Fruit fly (Drosophila melanogaster) whole organism, embryonic: Measurements from ENCODE around the gene CG10274.

Experiments used
- Awh ChIP-seq: fragments of 200-800 bp; sonication (Bioruptor generic); IDR thresholded peaks from 2 replicates; pipeline ENCODE4, ENCODE4 v1.3.6; 2022; ENCODE audit warnings: missing biosample characterization, missing genetic modification characterization
- BtbVII ChIP-seq: fragments of 200-800 bp; sonication (Bioruptor generic); optimal IDR thresholded peaks from 3 replicates; lab custom pipeline; 2017; ENCODE audit warnings: missing biosample characterization, mild to moderate bottlenecking, missing genetic modification characterization
- CG11093 ChIP-seq: fragments of 200-800 bp; sonication (Bioruptor generic); IDR thresholded peaks from 3 replicates; pipeline ENCODE4 v1.3.6; 2022; ENCODE audit warnings: missing biosample characterization, missing genetic modification characterization
- CG12744 ChIP-seq: fragments of 200-800 bp; sonication (Bioruptor generic); optimal IDR thresholded peaks from 2 replicates; lab custom pipeline; 2016; ENCODE audit warnings: missing biosample characterization, missing genetic modification characterization
- CG13287 ChIP-seq: fragments of 200-800 bp; sonication (Bioruptor generic); IDR thresholded peaks from 2 replicates; pipeline ENCODE4 v1.3.6; 2022; ENCODE audit warnings: missing biosample characterization, missing genetic modification characterization; ENCODE audit not compliant: partially characterized antibody
- CG13624 ChIP-seq: fragments of 200-800 bp; sonication (Bioruptor generic); optimal IDR thresholded peaks from 2 replicates; lab custom pipeline; 2016; ENCODE audit warnings: missing biosample characterization, missing genetic modification characterization
- CG14710 ChIP-seq: fragments of 200-800 bp; sonication (Bioruptor generic); optimal IDR thresholded peaks from 3 replicates; lab custom pipeline; 2019; ENCODE audit warnings: missing biosample characterization, mild to moderate bottlenecking, missing genetic modification characterization, moderate library complexity
- CG17612 ChIP-seq: fragments of 200-800 bp; sonication (Bioruptor generic); IDR thresholded peaks from 2 replicates; pipeline ENCODE4 v1.3.6; 2022; ENCODE audit warnings: missing biosample characterization, missing genetic modification characterization
- CG17829 ChIP-seq: fragments of 200-800 bp; optimal IDR thresholded peaks from 2 replicates; lab custom pipeline; 2019; ENCODE audit warnings: missing biosample characterization, mild to moderate bottlenecking, missing genetic modification characterization, moderate library complexity
- CG2120 ChIP-seq: fragments of 200-800 bp; sonication (Bioruptor generic); optimal IDR thresholded peaks from 3 replicates; lab custom pipeline; 2016; ENCODE audit warnings: missing biosample characterization, missing genetic modification characterization
- CG2875 ChIP-seq: fragments of 200-800 bp; sonication (Bioruptor generic); optimal IDR thresholded peaks from 2 replicates; lab custom pipeline; 2017; ENCODE audit warnings: missing biosample characterization, mild to moderate bottlenecking, missing genetic modification characterization, missing genetic modification reagents
- CG3281 ChIP-seq: fragments of 200-800 bp; sonication (Bioruptor generic); optimal IDR thresholded peaks from 3 replicates; lab custom pipeline; 2017; ENCODE audit warnings: missing biosample characterization, mild to moderate bottlenecking, missing genetic modification characterization
- CG3407 ChIP-seq: fragments of 200-800 bp; sonication (Bioruptor generic); optimal IDR thresholded peaks from 2 replicates; lab custom pipeline; 2018; ENCODE audit warnings: missing biosample characterization, mild to moderate bottlenecking, missing genetic modification characterization
- CG34376 ChIP-seq: fragments of 200-800 bp; sonication (Bioruptor generic); optimal IDR thresholded peaks from 2 replicates; lab custom pipeline; 2018; ENCODE audit warnings: missing biosample characterization, mild to moderate bottlenecking, missing genetic modification characterization
- CG6683 ChIP-seq: fragments of 200-800 bp; sonication (Bioruptor generic); optimal IDR thresholded peaks from 2 replicates; lab custom pipeline; 2017; ENCODE audit warnings: missing biosample characterization, mild to moderate bottlenecking, missing genetic modification characterization, missing genetic modification reagents
- Camta ChIP-seq: fragments of 200-800 bp; sonication (Bioruptor generic); optimal IDR thresholded peaks from 2 replicates; lab custom pipeline; 2016; ENCODE audit warnings: missing biosample characterization, missing genetic modification characterization
- Chrac-16 ChIP-seq: fragments of 200-800 bp; sonication (Bioruptor generic); optimal IDR thresholded peaks from 3 replicates; lab custom pipeline; 2016; ENCODE audit warnings: missing biosample characterization, missing genetic modification characterization
- Dad ChIP-seq: fragments of 200-800 bp; sonication (Bioruptor generic); optimal IDR thresholded peaks from 3 replicates; lab custom pipeline; 2016; ENCODE audit warnings: missing biosample characterization, missing genetic modification characterization
- Dll ChIP-seq: fragments of 200-800 bp; sonication (Bioruptor generic); IDR thresholded peaks from 4 replicates; pipeline ENCODE4 v1.3.6; 2022; ENCODE audit warnings: missing biosample characterization, missing genetic modification characterization; ENCODE audit not compliant: partially characterized antibody
- Dp ChIP-seq: fragments of 200-800 bp; sonication (Bioruptor generic); optimal IDR thresholded peaks from 2 replicates; lab custom pipeline; 2018; ENCODE audit warnings: missing biosample characterization, mild to moderate bottlenecking, missing genetic modification characterization, moderate library complexity
- ERR ChIP-seq: fragments of 200-800 bp; sonication (Bioruptor generic); optimal IDR thresholded peaks from 2 replicates; lab custom pipeline; 2016; ENCODE audit warnings: missing biosample characterization, missing genetic modification characterization
- Fer1 ChIP-seq: fragments of 200-800 bp; sonication (Bioruptor generic); optimal IDR thresholded peaks from 2 replicates; lab custom pipeline; 2017; ENCODE audit warnings: missing biosample characterization, mild to moderate bottlenecking, missing genetic modification characterization
- HmgD ChIP-seq: fragments of 200-800 bp; sonication (Bioruptor generic); optimal IDR thresholded peaks from 3 replicates; lab custom pipeline; 2016; ENCODE audit warnings: missing biosample characterization, missing genetic modification characterization
- PHDP ChIP-seq: fragments of 200-800 bp; sonication (Bioruptor generic); optimal IDR thresholded peaks from 3 replicates; lab custom pipeline; 2018; ENCODE audit warnings: missing biosample characterization, mild to moderate bottlenecking, missing genetic modification characterization, moderate library complexity
- TFAM ChIP-seq: fragments of 200-800 bp; sonication (Bioruptor generic); optimal IDR thresholded peaks from 2 replicates; lab custom pipeline; 2017; ENCODE audit warnings: missing biosample characterization, missing genetic modification characterization, inconsistent platforms
- Trl ChIP-seq, 3 experiments: fragments of >200 bp in 2 of 3; fragments of 200-800 bp in 1 of 3; sonication (Bioruptor generic) in 1 of 3; optimal IDR thresholded peaks; 2 replicates in 1 of 3; 3 replicates in 2 of 3; lab custom pipeline; 2016 to 2017; ENCODE audit warnings: missing biosample characterization in 1 of 3, missing genetic modification characterization in 1 of 3
- al ChIP-seq: fragments of 200-800 bp; sonication (Bioruptor generic); IDR thresholded peaks from 2 replicates; pipeline ENCODE4 v1.3.6; 2022; ENCODE audit warnings: missing biosample characterization, missing genetic modification characterization
- bcd ChIP-seq: fragments of 200-800 bp; sonication (Bioruptor generic); optimal IDR thresholded peaks from 2 replicates; lab custom pipeline; 2017; ENCODE audit warnings: missing biosample characterization, mild to moderate bottlenecking, missing genetic modification characterization
- da ChIP-seq: fragments of 200-800 bp; sonication (Bioruptor generic); optimal IDR thresholded peaks from 2 replicates; lab custom pipeline; 2016; ENCODE audit warnings: missing biosample characterization, missing genetic modification characterization
- dati ChIP-seq: fragments of 200-800 bp; sonication (Bioruptor generic); IDR thresholded peaks from 2 replicates; pipeline ENCODE4 v1.3.6; 2022; ENCODE audit warnings: missing biosample characterization, missing genetic modification characterization
- dmrt11E ChIP-seq: fragments of 200-800 bp; sonication (Bioruptor generic); optimal IDR thresholded peaks from 3 replicates; lab custom pipeline; 2018; ENCODE audit warnings: missing biosample characterization, mild to moderate bottlenecking, missing genetic modification characterization, moderate library complexity
- grn ChIP-seq: fragments of 200-800 bp; sonication (Bioruptor generic); optimal IDR thresholded peaks from 3 replicates; lab custom pipeline; 2017; ENCODE audit warnings: missing biosample characterization, missing genetic modification characterization
- gsb-n ChIP-seq: fragments of 200-800 bp; sonication (Bioruptor generic); optimal IDR thresholded peaks from 3 replicates; lab custom pipeline; 2018; ENCODE audit warnings: missing biosample characterization, mild to moderate bottlenecking, missing genetic modification characterization
- hb ChIP-seq: fragments of 200-800 bp; sonication (Bioruptor generic); IDR thresholded peaks from 3 replicates; pipeline ENCODE4 v1.3.6; 2022; ENCODE audit warnings: missing biosample characterization, missing genetic modification characterization; ENCODE audit not compliant: partially characterized antibody
- jigr1 ChIP-seq: fragments of 200-800 bp; sonication (Bioruptor generic); IDR thresholded peaks from 3 replicates; pipeline ENCODE4 v1.3.6; 2022; ENCODE audit warnings: missing biosample characterization, missing genetic modification characterization
- jing ChIP-seq: fragments of 200-800 bp; sonication (Bioruptor generic); optimal IDR thresholded peaks from 2 replicates; lab custom pipeline; 2018; ENCODE audit warnings: missing biosample characterization, mild to moderate bottlenecking, missing genetic modification characterization
- lbe ChIP-seq: fragments of 200-800 bp; sonication (Bioruptor generic); optimal IDR thresholded peaks from 2 replicates; lab custom pipeline; 2016; ENCODE audit warnings: missing biosample characterization, mild to moderate bottlenecking, missing genetic modification characterization
- lov ChIP-seq, 2 experiments: fragments of 200-800 bp in 1 of 2; fragments of >200 bp in 1 of 2; sonication (Bioruptor generic) in 1 of 2; IDR thresholded peaks in 1 of 2; optimal IDR thresholded peaks in 1 of 2; 2 replicates in 1 of 2; 3 replicates in 1 of 2; pipeline versions ENCODE4 v1.3.6 to Lab custom; 2017 to 2022; ENCODE audit warnings: missing biosample characterization in 1 of 2, missing genetic modification characterization in 1 of 2
- oc ChIP-seq: fragments of 200-800 bp; sonication (Bioruptor generic); optimal IDR thresholded peaks from 2 replicates; lab custom pipeline; 2018; ENCODE audit warnings: missing biosample characterization, mild to moderate bottlenecking, missing genetic modification characterization, moderate library complexity
- odd ChIP-seq: fragments of 200-800 bp; sonication (Bioruptor generic); optimal IDR thresholded peaks from 2 replicates; lab custom pipeline; 2017; ENCODE audit warnings: missing biosample characterization, mild to moderate bottlenecking, missing genetic modification characterization
- phol ChIP-seq: fragments of 200-800 bp; sonication (Bioruptor generic); optimal IDR thresholded peaks from 3 replicates; lab custom pipeline; 2018; ENCODE audit warnings: missing biosample characterization, mild to moderate bottlenecking, missing genetic modification characterization, moderate library complexity
- sc ChIP-seq, 3 experiments: fragments of >200 bp in 2 of 3; fragments of 200-800 bp in 1 of 3; sonication (Bioruptor generic) in 1 of 3; optimal IDR thresholded peaks; 2 replicates in 2 of 3; 3 replicates in 1 of 3; lab custom pipeline; 2017; ENCODE audit warnings: mild to moderate bottlenecking in 1 of 3, missing biosample characterization in 1 of 3, missing genetic modification characterization in 1 of 3, missing genetic modification reagents in 1 of 3
- sens ChIP-seq: fragments of 200-800 bp; sonication (Bioruptor generic); peaks from one replicate; lab custom pipeline; 2016; ENCODE audit warnings: missing biosample characterization, missing genetic modification characterization
- tx ChIP-seq: fragments of 200-800 bp; sonication (Bioruptor generic); optimal IDR thresholded peaks from 2 replicates; lab custom pipeline; 2016; ENCODE audit warnings: missing biosample characterization, missing genetic modification characterization
- vnd ChIP-seq: fragments of 200-800 bp; sonication (Bioruptor generic); IDR thresholded peaks from 3 replicates; pipeline ENCODE4 v1.3.6; 2022; ENCODE audit warnings: missing biosample characterization, missing genetic modification characterization; ENCODE audit not compliant: partially characterized antibody
- zen ChIP-seq: fragments of 200-800 bp; sonication (Bioruptor generic); optimal IDR thresholded peaks from 3 replicates; lab custom pipeline; 2018; ENCODE audit warnings: missing biosample characterization, mild to moderate bottlenecking, missing genetic modification characterization, moderate library complexity

The CG10274 gene

DNA sequence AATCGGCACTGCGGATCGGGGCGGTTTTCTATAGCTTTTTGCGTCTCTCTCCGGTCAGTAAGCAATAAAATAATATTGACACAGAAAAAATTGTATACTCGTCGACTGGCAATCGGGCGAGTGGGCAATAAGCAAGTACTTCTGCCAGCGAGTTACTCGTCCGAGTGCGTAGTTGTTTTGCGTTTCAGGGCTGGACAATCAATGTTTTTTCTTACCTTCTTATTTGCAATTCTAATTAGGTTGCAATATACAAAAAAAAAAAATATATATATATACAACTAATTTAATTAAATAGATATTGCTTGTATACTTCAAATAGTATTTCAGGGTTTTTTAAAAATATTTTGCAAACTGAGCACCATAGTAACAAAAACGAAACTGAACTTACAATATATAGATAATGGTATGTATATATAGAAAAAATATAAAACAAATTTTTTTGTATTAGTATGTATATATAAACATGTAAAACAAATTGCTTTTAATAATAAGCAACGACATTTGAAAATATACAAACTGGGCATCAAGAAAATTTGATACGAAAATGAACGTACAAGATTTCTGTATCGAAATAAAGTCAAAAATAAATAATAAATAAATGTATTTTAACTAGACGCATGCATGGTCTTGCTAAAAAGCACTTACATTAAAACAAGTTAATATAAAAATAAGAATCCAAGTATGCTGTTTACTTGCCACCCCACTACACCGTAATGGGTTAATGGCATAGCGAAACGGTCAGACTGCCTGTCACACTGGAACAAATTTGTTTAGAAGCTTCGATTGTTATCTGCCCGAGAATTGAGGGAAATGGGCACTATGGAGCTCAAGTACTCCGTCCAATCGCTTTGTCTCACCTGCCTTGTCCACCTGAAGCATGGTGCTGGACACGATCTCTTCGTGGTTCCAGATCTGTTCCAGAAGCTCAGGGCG is 7.6 kb upstream of the CG10274 start, which contains the start of the genes D19A and CG7386 (continued):
- peak; percentile 64 for TF ChIP-seq CG17829 (tag; lab: Kevin White, UChicago)
- TF ChIP-seq PHDP (tag; lab: Kevin White, UChicago), result peak; percentile 68
- TF ChIP-seq sc (optimal IDR thresholded peaks at IDR 0.05; lab: Kevin White, UChicago), result no peak
- TF ChIP-seq sc (GFP tag; optimal IDR thresholded peaks at IDR 0.05; lab: Kevin White, UChicago), result no peak
- TF ChIP-seq Fer1, result peak; percentile 60
- no peak for TF ChIP-seq Awh
- peak; percentile 34 for TF ChIP-seq bcd (GFP tag; lab: Kevin White, UChicago)
- peak; percentile 53; the same call in 2 of the 3 replicates for TF ChIP-seq CG11093 (GFP tag; lab: Robert Waterston, UW)
- TF ChIP-seq Dp, result no peak
- TF ChIP-seq CG17612, result no peak
- no peak for TF ChIP-seq vnd
- peak; percentile 38 for TF ChIP-seq CG3281 (GFP tag; lab: Kevin White, UChicago)
- TF ChIP-seq Dll, result no peak
- TF ChIP-seq phol (tag; lab: Kevin White, UChicago), result peak; percentile 61
- TF ChIP-seq oc (tag; lab: Kevin White, UChicago), result no peak
- no peak for TF ChIP-seq da (GFP tag; lab: Kevin White, UChicago)
- no peak for TF ChIP-seq Camta (GFP tag; lab: Kevin White, UChicago)
- peak; percentile 50 for TF ChIP-seq dmrt11E
- TF ChIP-seq TFAM (GFP tag; lab: Kevin White, UChicago), result no peak
- TF ChIP-seq jing (GFP tag; lab: Kevin White, UChicago), result no peak
- TF ChIP-seq BtbVII, result no peak
- peak; percentile 3 for TF ChIP-seq zen (tag; lab: Kevin White, UChicago)
- peak; percentile 2 for TF ChIP-seq lbe (GFP tag; lab: Kevin White, UChicago)
- no peak for TF ChIP-seq hb (GFP tag; lab: Robert Waterston, UW)
- peak; percentile 62 for TF ChIP-seq HmgD (GFP tag; lab: Kevin White, UChicago)
- TF ChIP-seq CG3407, result no peak
- TF ChIP-seq tx (GFP tag; lab: Kevin White, UChicago), result peak; percentile 1
- peak; percentile 47 for TF ChIP-seq CG14710 (tag; lab: Kevin White, UChicago)
- peak; percentile 83 for TF ChIP-seq sens (GFP tag; lab: Kevin White, UChicago)
- TF ChIP-seq dati (GFP tag; lab: Robert Waterston, UW), result no peak
- peak; percentile 5 for TF ChIP-seq Chrac-16 (GFP tag; lab: Kevin White, UChicago)
- no peak for TF ChIP-seq Trl (optimal IDR thresholded peaks at IDR 0.05; lab: Kevin White, UChicago)
- peak; percentile 54 for TF ChIP-seq Trl (GFP tag; optimal IDR thresholded peaks at IDR 0.05; lab: Kevin White, UChicago)
- peak; percentile 51 for TF ChIP-seq gsb-n (tag; lab: Kevin White, UChicago)
- TF ChIP-seq CG6683 (GFP tag; lab: Kevin White, UChicago), result no peak
- no peak for TF ChIP-seq CG34376 (GFP tag; lab: Kevin White, UChicago)
- TF ChIP-seq odd, result no peak
- TF ChIP-seq ERR (GFP tag; lab: Kevin White, UChicago), result peak; percentile 2
- TF ChIP-seq lov (optimal IDR thresholded peaks at IDR 0.05; lab: Kevin White, UChicago), result no peak
- peak; percentile 31; the same call in 1 of the 3 replicates for TF ChIP-seq lov (GFP tag; IDR thresholded peaks at IDR 0.05; lab: Robert Waterston, UW)
- no peak for TF ChIP-seq CG12744 (GFP tag; lab: Kevin White, UChicago)
- TF ChIP-seq CG2875 (GFP tag; lab: Kevin White, UChicago), result no peak
- TF ChIP-seq CG13287 (GFP tag; lab: Robert Waterston, UW), result peak; percentile 18; the same call in 1 of the 2 replicates
- no peak for TF ChIP-seq Dad (GFP tag; lab: Kevin White, UChicago)
- peak; percentile 66 for TF ChIP-seq CG13624 (GFP tag; lab: Kevin White, UChicago)
- no peak for TF ChIP-seq jigr1 (GFP tag; lab: Robert Waterston, UW)
- TF ChIP-seq grn, result peak; percentile 76
- TF ChIP-seq al (GFP tag; lab: Robert Waterston, UW), result peak; percentile 49
- peak; percentile 79 for TF ChIP-seq CG2120 (GFP tag; lab: Kevin White, UChicago)
